Worm (Caenorhabditis elegans) whole organism, L1 larva: Measurements from ENCODE around the gene glb-4.

ENCODE experiments used
- C04F5.9 ChIP-seq: sonication (generic microtip); optimal IDR thresholded peaks from 2 replicates; lab custom pipeline; 2016; ENCODE audit warnings: missing genetic modification characterization, missing compliant biosample characterization
- Y116A8C.19 ChIP-seq: sonication (generic microtip); optimal IDR thresholded peaks from 2 replicates; lab custom pipeline; 2016; ENCODE audit warnings: missing compliant biosample characterization, missing genetic modification characterization, borderline replicate concordance
- alr-1 ChIP-seq: fragments of 200-800 bp; sonication (Bioruptor generic); optimal IDR thresholded peaks from 2 replicates; lab custom pipeline; 2018; ENCODE audit warnings: borderline replicate concordance, mild to moderate bottlenecking, missing genetic modification characterization, missing compliant biosample characterization
- aly-2 ChIP-seq: fragments of 150-350 bp; optimal IDR thresholded peaks from 2 replicates; lab custom pipeline; 2014; ENCODE audit warnings: missing biosample characterization, missing genetic modification characterization
- ama-1 ChIP-seq: fragments of 150-350 bp; optimal IDR thresholded peaks from 2 replicates; lab custom pipeline; 2014
- ceh-88 ChIP-seq: fragments of 200-800 bp; sonication (Bioruptor generic); IDR thresholded peaks from 2 replicates; pipeline ENCODE4 v1.3.6; 2022; ENCODE audit warnings: missing genetic modification characterization, missing compliant biosample characterization
- dpl-1 ChIP-seq, 3 experiments: fragments of 150-350 bp in 2 of 3; sonication (generic microtip) in 1 of 3; optimal IDR thresholded peaks; 2 replicates each; lab custom pipeline; 2014 to 2017; ENCODE audit warnings: missing biosample characterization in 3 of 3, missing genetic modification characterization in 3 of 3, missing genetic modification reagents in 3 of 3
- dsc-1 ChIP-seq: sonication (generic microtip); optimal IDR thresholded peaks from 2 replicates; lab custom pipeline; 2016; ENCODE audit warnings: mild to moderate bottlenecking, missing genetic modification characterization, missing compliant biosample characterization
- efl-1 ChIP-seq, 4 experiments: fragments of 150-350 bp; optimal IDR thresholded peaks in 3 of 4; peaks in 1 of 4; 1 replicate in 1 of 4; 2 replicates in 3 of 4; lab custom pipeline; 2014; ENCODE audit warnings: missing biosample characterization in 2 of 4, missing genetic modification characterization in 2 of 4, missing genetic modification reagents in 2 of 4
- efl-3 ChIP-seq: fragments of 200-800 bp; sonication (Bioruptor generic); optimal IDR thresholded peaks from 2 replicates; lab custom pipeline; 2018; ENCODE audit warnings: mild to moderate bottlenecking, missing genetic modification characterization, missing compliant biosample characterization
- egl-27 ChIP-seq, 2 experiments: fragments of 150-350 bp in 1 of 2; sonication (generic microtip); optimal IDR thresholded peaks; 3 replicates each; lab custom pipeline; 2017 to 2018; ENCODE audit warnings: missing biosample characterization in 2 of 2, missing genetic modification characterization in 2 of 2, missing genetic modification reagents in 2 of 2
- elt-3 ChIP-seq, 6 experiments: fragments of 150-350 bp in 1 of 6; sonication (generic microtip); optimal IDR thresholded peaks; 2 replicates each; lab custom pipeline; 2017 to 2018; ENCODE audit warnings: missing biosample characterization in 6 of 6, missing genetic modification characterization in 6 of 6, inconsistent platforms in 1 of 6
- fkh-10 ChIP-seq: sonication (generic microtip); optimal IDR thresholded peaks from 2 replicates; lab custom pipeline; 2017; ENCODE audit warnings: missing biosample characterization, missing genetic modification reagents, missing genetic modification characterization
- fkh-4 ChIP-seq: sonication (generic microtip); optimal IDR thresholded peaks from 2 replicates; lab custom pipeline; 2016; ENCODE audit warnings: missing compliant biosample characterization, missing genetic modification characterization, borderline replicate concordance
- fkh-8 ChIP-seq: sonication (generic microtip); optimal IDR thresholded peaks from 2 replicates; lab custom pipeline; 2016; ENCODE audit warnings: mild to moderate bottlenecking, missing genetic modification characterization, missing compliant biosample characterization
- grh-1 ChIP-seq: fragments of 200-800 bp; sonication (Bioruptor generic); IDR thresholded peaks from 2 replicates; pipeline ENCODE4 v1.3.6; 2022; ENCODE audit warnings: missing genetic modification reagents, missing genetic modification characterization, missing compliant biosample characterization
- hlh-17 ChIP-seq: fragments of 200-800 bp; sonication (Bioruptor generic); optimal IDR thresholded peaks from 2 replicates; lab custom pipeline; 2018; ENCODE audit warnings: missing genetic modification characterization, mild to moderate bottlenecking, missing compliant biosample characterization, moderate library complexity, borderline replicate concordance
- hpl-2 ChIP-seq: fragments of 150-350 bp; optimal IDR thresholded peaks from 2 replicates; lab custom pipeline; 2014; ENCODE audit warnings: missing biosample characterization, missing genetic modification reagents, missing genetic modification characterization
- irx-1 ChIP-seq: sonication (generic microtip); optimal IDR thresholded peaks from 2 replicates; lab custom pipeline; 2016; ENCODE audit warnings: missing genetic modification characterization, missing compliant biosample characterization
- lin-13 ChIP-seq: fragments of 150-350 bp; optimal IDR thresholded peaks from 2 replicates; lab custom pipeline; 2014; ENCODE audit warnings: missing biosample characterization, missing genetic modification reagents, missing genetic modification characterization
- lin-14 ChIP-seq: fragments of 200-800 bp; sonication (Bioruptor generic); optimal IDR thresholded peaks from 2 replicates; lab custom pipeline; 2018; ENCODE audit warnings: mild to moderate bottlenecking, missing genetic modification characterization, moderate library complexity, missing compliant biosample characterization
- lin-15B ChIP-seq: fragments of 150-350 bp; sonication (generic microtip); optimal IDR thresholded peaks from 3 replicates; lab custom pipeline; 2014; ENCODE audit warnings: missing biosample characterization, missing genetic modification characterization
- lin-35 ChIP-seq, 2 experiments: fragments of 150-350 bp; optimal IDR thresholded peaks; 2 replicates each; lab custom pipeline; 2014; ENCODE audit warnings: missing biosample characterization in 2 of 2, missing genetic modification characterization in 2 of 2, missing genetic modification reagents in 2 of 2
- lin-39 ChIP-seq: fragments of 150-350 bp; optimal IDR thresholded peaks from 2 replicates; lab custom pipeline; 2014; ENCODE audit warnings: missing biosample characterization, missing genetic modification reagents, missing genetic modification characterization
- lir-3 ChIP-seq: sonication (generic microtip); optimal IDR thresholded peaks from 2 replicates; lab custom pipeline; 2016; ENCODE audit warnings: mild to moderate bottlenecking, missing genetic modification characterization, moderate library complexity, missing compliant biosample characterization; ENCODE audit not compliant: poor library complexity
- mab-9 ChIP-seq: fragments of 200-800 bp; sonication (Bioruptor generic); IDR thresholded peaks from 2 replicates; pipeline ENCODE4 v1.3.6; 2022; ENCODE audit warnings: missing genetic modification reagents, missing genetic modification characterization, missing compliant biosample characterization
- nhr-11 ChIP-seq: fragments of 150-350 bp; optimal IDR thresholded peaks from 2 replicates; lab custom pipeline; 2014; ENCODE audit warnings: missing biosample characterization, missing genetic modification characterization
- nhr-20 ChIP-seq: sonication (generic microtip); optimal IDR thresholded peaks from 2 replicates; lab custom pipeline; 2016; ENCODE audit warnings: mild to moderate bottlenecking, missing genetic modification characterization, missing compliant biosample characterization
- nhr-237 ChIP-seq: fragments of 150-350 bp; optimal IDR thresholded peaks from 2 replicates; lab custom pipeline; 2014; ENCODE audit warnings: missing biosample characterization, missing genetic modification characterization
- nhr-71 ChIP-seq: sonication (generic microtip); optimal IDR thresholded peaks from 2 replicates; lab custom pipeline; 2016; ENCODE audit warnings: mild to moderate bottlenecking, missing genetic modification characterization, moderate library complexity, missing compliant biosample characterization
- nhr-84 ChIP-seq: sonication (generic microtip); optimal IDR thresholded peaks from 2 replicates; lab custom pipeline; 2017; ENCODE audit warnings: missing biosample characterization, missing genetic modification characterization
- nhr-90 ChIP-seq: sonication (generic microtip); optimal IDR thresholded peaks from 2 replicates; lab custom pipeline; 2016; ENCODE audit warnings: mild to moderate bottlenecking, missing genetic modification characterization, missing compliant biosample characterization; ENCODE audit not compliant: poor library complexity
- pag-3 ChIP-seq: sonication (generic microtip); optimal IDR thresholded peaks from 2 replicates; lab custom pipeline; 2017; ENCODE audit warnings: missing genetic modification characterization, mild to moderate bottlenecking, missing compliant biosample characterization, antibody characterized with exemption, borderline replicate concordance; ENCODE audit not compliant: insufficient read depth
- pax-3 ChIP-seq: fragments of 200-800 bp; sonication (Bioruptor generic); optimal IDR thresholded peaks from 2 replicates; lab custom pipeline; 2018; ENCODE audit warnings: mild to moderate bottlenecking, missing genetic modification characterization, moderate library complexity, missing compliant biosample characterization
- pqm-1 ChIP-seq: sonication (generic microtip); optimal IDR thresholded peaks from 3 replicates; lab custom pipeline; 2017; ENCODE audit warnings: missing biosample characterization, missing genetic modification characterization
- snpc-4 ChIP-seq: fragments of 150-350 bp; optimal IDR thresholded peaks from 2 replicates; lab custom pipeline; 2014; ENCODE audit warnings: missing biosample characterization, missing genetic modification characterization
- snu-23 ChIP-seq: sonication (generic microtip); optimal IDR thresholded peaks from 2 replicates; lab custom pipeline; 2016; ENCODE audit warnings: missing genetic modification characterization, missing compliant biosample characterization
- sox-4 ChIP-seq: sonication (generic microtip); optimal IDR thresholded peaks from 2 replicates; lab custom pipeline; 2016; ENCODE audit warnings: missing genetic modification characterization, missing compliant biosample characterization
- sptf-1 ChIP-seq: fragments of 150-350 bp; optimal IDR thresholded peaks from 2 replicates; lab custom pipeline; 2014; ENCODE audit warnings: missing biosample characterization, missing genetic modification characterization
- swsn-7 ChIP-seq: sonication (generic microtip); optimal IDR thresholded peaks from 2 replicates; lab custom pipeline; 2016; ENCODE audit warnings: missing genetic modification characterization, missing compliant biosample characterization
- tbx-2 ChIP-seq: sonication (generic microtip); optimal IDR thresholded peaks from 2 replicates; lab custom pipeline; 2016; ENCODE audit warnings: missing genetic modification characterization, missing compliant biosample characterization
- unc-30 ChIP-seq: sonication (generic microtip); optimal IDR thresholded peaks from 2 replicates; lab custom pipeline; 2017; ENCODE audit warnings: missing biosample characterization, missing genetic modification characterization
- unc-62 ChIP-seq: fragments of 150-350 bp; optimal IDR thresholded peaks from 2 replicates; lab custom pipeline; 2014; ENCODE audit warnings: missing biosample characterization, missing genetic modification reagents, missing genetic modification characterization
- unc-86 ChIP-seq: sonication (generic microtip); optimal IDR thresholded peaks from 2 replicates; lab custom pipeline; 2016; ENCODE audit warnings: missing genetic modification characterization, missing compliant biosample characterization
- zag-1 ChIP-seq: fragments of 150-350 bp; optimal IDR thresholded peaks from 2 replicates; lab custom pipeline; 2014; ENCODE audit warnings: missing biosample characterization, missing genetic modification characterization
- zip-4 ChIP-seq: fragments of 200-800 bp; sonication (Bioruptor generic); optimal IDR thresholded peaks from 2 replicates; lab custom pipeline; 2018; ENCODE audit warnings: mild to moderate bottlenecking, missing genetic modification characterization, moderate library complexity, missing compliant biosample characterization
- ztf-11 ChIP-seq, 2 experiments: sonication (generic microtip); optimal IDR thresholded peaks; 2 replicates each; lab custom pipeline; 2016 to 2017; ENCODE audit warnings: missing genetic modification characterization in 2 of 2, missing biosample characterization in 1 of 2, missing compliant biosample characterization in 1 of 2
- ztf-4 ChIP-seq: fragments of 150-350 bp; optimal IDR thresholded peaks from 2 replicates; lab custom pipeline; 2014; ENCODE audit warnings: missing biosample characterization, missing genetic modification characterization

glb-4 gene

DNA sequence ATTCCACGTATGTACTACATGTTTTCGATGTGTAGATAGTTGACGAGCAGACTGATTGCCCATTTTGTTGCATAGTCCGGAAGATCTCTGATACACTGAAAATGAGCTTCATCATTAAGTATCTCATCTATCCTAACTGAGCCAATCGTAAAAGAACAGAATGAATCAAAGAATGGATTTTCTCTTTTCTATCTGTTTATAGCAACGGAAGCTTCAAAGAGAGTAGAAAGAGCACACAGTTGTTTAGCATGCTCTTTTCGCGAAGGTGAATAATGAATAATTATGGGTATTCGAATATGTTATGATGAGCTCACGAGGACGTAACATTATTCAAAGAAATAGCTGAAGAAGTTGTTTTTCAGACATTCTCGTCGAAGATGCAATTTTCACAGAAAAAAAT, at the start of gene glb-4:
glb-4 (minus strand) TSS at position 101 of the 400 bp plus-strand sequence.
- TF ChIP-seq sox-4 (tag; lab: Kevin White, UChicago) (no peak), hpl-2 (no peak), lin-35 (GFP tag; optimal IDR thresholded peaks at IDR 0.05; lab: Kevin White, UChicago) (no peak), alr-1 (tag; lab: Kevin White, UChicago) (no peak), zag-1 (tag; lab: Kevin White, UChicago) (no peak), efl-3 (GFP tag; lab: Kevin White, UChicago) (no peak), snu-23 (GFP tag; lab: Kevin White, UChicago) (no peak), fkh-10 (GFP tag; lab: Kevin White, UChicago) (peak; percentile 7), lin-14 (peak; percentile 57), elt-3 (tag; optimal IDR thresholded peaks at IDR 0.05; lab: Kevin White, UChicago) (no peak), nhr-71 (tag; lab: Kevin White, UChicago) (peak; percentile 18), nhr-90 (tag; lab: Kevin White, UChicago) (no peak), unc-86 (tag; lab: Kevin White, UChicago) (peak; percentile 21), ama-1 (lab: Kevin White, UChicago) (no peak)
- TF ChIP-seq, all 84 proteins: peak for 4

DNA sequence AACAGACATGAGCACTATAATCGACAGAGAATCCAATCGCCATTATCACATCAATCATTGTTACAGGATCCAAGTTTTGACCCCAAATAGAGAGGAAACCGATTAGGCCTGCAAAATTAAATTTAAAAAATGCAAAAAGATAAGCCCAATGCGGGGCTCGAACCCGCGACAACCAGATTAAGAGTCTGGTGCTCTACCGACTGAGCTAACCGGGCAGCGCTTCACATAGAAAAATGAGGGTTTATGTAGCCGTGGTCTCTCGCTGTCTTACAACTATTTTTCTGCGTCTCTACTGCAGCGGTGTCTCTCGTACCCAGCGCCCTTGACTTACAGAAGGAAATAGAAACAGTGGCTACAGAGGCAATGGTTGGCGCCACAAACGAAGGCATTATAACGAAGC, 46.7 kb upstream of the glb-4 start:
- TF ChIP-seq swsn-7 (tag; lab: Kevin White, UChicago), result peak; percentile 63
- TF ChIP-seq pag-3 (tag; lab: Kevin White, UChicago), result no peak
- 0 out of 2 replicates have a peak, but pooled peaks have one; percentile 7 for TF ChIP-seq mab-9
- TF ChIP-seq aly-2 (tag; lab: Kevin White, UChicago), result peak; percentile 47
- peak; percentile 6 to 48 (median 35) for TF ChIP-seq dpl-1 (GFP tag; optimal IDR thresholded peaks at IDR 0.05; lab: Kevin White, UChicago)
- TF ChIP-seq ztf-11 (tag; optimal IDR thresholded peaks at IDR 0.05; lab: Kevin White, UChicago), result no peak
- peak; percentile 35 for TF ChIP-seq fkh-8 (tag; lab: Kevin White, UChicago)
- no peak for TF ChIP-seq nhr-11 (tag; lab: Kevin White, UChicago)
- no peak for TF ChIP-seq pax-3 (tag; lab: Kevin White, UChicago)
- no peak for TF ChIP-seq pqm-1 (tag; lab: Kevin White, UChicago)
- TF ChIP-seq efl-1 (optimal IDR thresholded peaks at IDR 0.05; lab: Kevin White, UChicago), result peak; percentile 42 to 52
- TF ChIP-seq efl-1 (GFP tag; optimal IDR thresholded peaks at IDR 0.05 in 1 of 2; lab: Kevin White, UChicago), result peak; percentile 40 to 95
- TF ChIP-seq lin-13 (GFP tag; lab: Kevin White, UChicago), result no peak
- TF ChIP-seq zag-1 (tag; lab: Kevin White, UChicago), result no peak
- TF ChIP-seq Y116A8C.19, result no peak
- no peak for TF ChIP-seq efl-3 (GFP tag; lab: Kevin White, UChicago)
- no peak for TF ChIP-seq lir-3 (tag; lab: Kevin White, UChicago)
- TF ChIP-seq snpc-4 (tag; lab: Kevin White, UChicago), result peak; percentile 59
- TF ChIP-seq fkh-10 (GFP tag; lab: Kevin White, UChicago), result no peak
- TF ChIP-seq zip-4 (GFP tag; lab: Kevin White, UChicago), result no peak
- TF ChIP-seq alr-1 (tag; lab: Kevin White, UChicago), result no peak
- TF ChIP-seq ztf-4 (tag; lab: Kevin White, UChicago), result no peak
- no peak for TF ChIP-seq ama-1 (lab: Kevin White, UChicago)
- peak; percentile 14 for TF ChIP-seq unc-86 (tag; lab: Kevin White, UChicago)
- no peak for TF ChIP-seq sox-4 (tag; lab: Kevin White, UChicago)
- TF ChIP-seq nhr-237, result no peak
- no peak for TF ChIP-seq sptf-1
- TF ChIP-seq tbx-2, result peak; percentile 57
- peak; percentile 56 for TF ChIP-seq lin-14
- no peak for TF ChIP-seq C04F5.9 (tag; lab: Kevin White, UChicago)
- no peak for TF ChIP-seq lin-15B (tag; lab: Kevin White, UChicago)
- peak; percentile 51 for TF ChIP-seq dsc-1 (tag; lab: Kevin White, UChicago)
- no peak for TF ChIP-seq nhr-84
- TF ChIP-seq irx-1 (tag; lab: Kevin White, UChicago), result no peak
- no peak for TF ChIP-seq fkh-4 (tag; lab: Kevin White, UChicago)
- peak; percentile 63 for TF ChIP-seq nhr-20 (tag; lab: Kevin White, UChicago)
- TF ChIP-seq unc-62 (GFP tag; lab: Kevin White, UChicago), result no peak
- TF ChIP-seq hlh-17 (GFP tag; lab: Kevin White, UChicago), result no peak
- no peak for TF ChIP-seq ceh-88 (GFP tag; lab: Robert Waterston, UW)
- peak; percentile 48; the same call in 1 of the 2 replicates for TF ChIP-seq grh-1
- no peak for TF ChIP-seq unc-30 (tag; lab: Kevin White, UChicago)
- no peak for TF ChIP-seq egl-27 (tag; optimal IDR thresholded peaks at IDR 0.05; lab: Kevin White, UChicago)
- no peak for TF ChIP-seq lin-39
